Worm (Caenorhabditis elegans) whole organism, early embryonic: ENCODE measurements around the gene dsc-1.

Experiments used
- B0310.2 ChIP-seq: sonication (generic microtip); optimal IDR thresholded peaks from 2 replicates; lab custom pipeline; 2016; ENCODE audit warnings: mild to moderate bottlenecking, missing genetic modification characterization, missing compliant biosample characterization
- F13C5.2 ChIP-seq: sonication (generic microtip); optimal IDR thresholded peaks from 2 replicates; lab custom pipeline; 2017; ENCODE audit warnings: mild to moderate bottlenecking, missing genetic modification characterization, inconsistent platforms, missing compliant biosample characterization
- aly-1 ChIP-seq: sonication (generic microtip); optimal IDR thresholded peaks from 2 replicates; lab custom pipeline; 2016; ENCODE audit warnings: missing genetic modification characterization, missing compliant biosample characterization
- ama-1 ChIP-seq: fragments of 150-350 bp; optimal IDR thresholded peaks from 2 replicates; lab custom pipeline; 2014
- ceh-13 ChIP-seq: fragments of 200-800 bp; sonication (Bioruptor generic); optimal IDR thresholded peaks from 2 replicates; lab custom pipeline; 2018; ENCODE audit warnings: mild to moderate bottlenecking, missing genetic modification characterization, missing compliant biosample characterization
- ceh-36 ChIP-seq: sonication (generic microtip); optimal IDR thresholded peaks from 2 replicates; lab custom pipeline; 2016; ENCODE audit warnings: missing genetic modification characterization, inconsistent platforms, missing compliant biosample characterization
- ets-7 ChIP-seq: sonication (generic microtip); optimal IDR thresholded peaks from 2 replicates; lab custom pipeline; 2016; ENCODE audit warnings: missing genotype, missing genetic modification characterization, missing compliant biosample characterization
- flt-1 ChIP-seq: fragments of 200-800 bp; sonication (Bioruptor generic); IDR thresholded peaks from 2 replicates; pipeline ENCODE4 v1.3.6; 2022; ENCODE audit warnings: missing genetic modification characterization, missing compliant biosample characterization
- hmbx-1 ChIP-seq: sonication (generic microtip); optimal IDR thresholded peaks from 2 replicates; lab custom pipeline; 2016; ENCODE audit warnings: mild to moderate bottlenecking, missing genetic modification characterization, missing compliant biosample characterization
- hmg-4 ChIP-seq: fragments of 200-800 bp; sonication (Bioruptor generic); optimal IDR thresholded peaks from 2 replicates; lab custom pipeline; 2018; ENCODE audit warnings: mild to moderate bottlenecking, missing genetic modification characterization, missing compliant biosample characterization
- hnd-1 ChIP-seq: sonication (generic microtip); optimal IDR thresholded peaks from 2 replicates; lab custom pipeline; 2016; ENCODE audit warnings: missing genetic modification characterization, missing compliant biosample characterization
- pes-1 ChIP-seq: fragments of 200-800 bp; sonication (Bioruptor generic); IDR thresholded peaks from 2 replicates; pipeline ENCODE4 v1.3.6; 2022; ENCODE audit warnings: missing genetic modification reagents, missing genetic modification characterization, missing compliant biosample characterization
- scrt-1 ChIP-seq: fragments of 200-800 bp; sonication (Bioruptor generic); IDR thresholded peaks from 2 replicates; pipeline ENCODE4 v1.3.6; 2022; ENCODE audit warnings: missing genetic modification characterization, missing compliant biosample characterization
- sea-1 ChIP-seq: fragments of 200-800 bp; sonication (Bioruptor generic); conservative IDR thresholded peaks from 2 replicates; pipeline ENCODE4 v1.3.6; 2022; ENCODE audit warnings: missing genetic modification characterization, missing compliant biosample characterization
- tbx-11 ChIP-seq: fragments of 200-800 bp; sonication (Bioruptor generic); IDR thresholded peaks from 2 replicates; pipeline ENCODE4 v1.3.6; 2022; ENCODE audit warnings: missing genetic modification characterization, missing compliant biosample characterization
- tbx-37 ChIP-seq: fragments of 200-800 bp; sonication (Bioruptor generic); conservative IDR thresholded peaks from 2 replicates; pipeline ENCODE4 v1.3.6; 2022; ENCODE audit warnings: missing genetic modification reagents, missing genetic modification characterization, missing compliant biosample characterization
- tra-4 ChIP-seq: sonication (generic microtip); optimal IDR thresholded peaks from 2 replicates; lab custom pipeline; 2017; ENCODE audit warnings: missing genetic modification characterization, missing compliant biosample characterization

The dsc-1 gene

ce11 chrX:15034787-15035186 lies at the start of gene dsc-1:
TSS of gene dsc-1 (minus strand) at chrX:15034832.
- TF ChIP-seq ceh-36 (tag; lab: Kevin White, UChicago) (peak; percentile 75), B0310.2 (tag; lab: Kevin White, UChicago) (no peak), aly-1 (no peak), scrt-1 (GFP tag; lab: Robert Waterston, UW) (no peak), tbx-37 (GFP tag; lab: Robert Waterston, UW) (no peak)

- no peak for TF ChIP-seq sea-1 (GFP tag; lab: Robert Waterston, UW)
- TF ChIP-seq tbx-11 (GFP tag; lab: Robert Waterston, UW): no peak
- no peak for TF ChIP-seq F13C5.2 (tag; lab: Kevin White, UChicago)
- no peak for TF ChIP-seq ets-7 (tag; lab: Kevin White, UChicago)
- no peak for TF ChIP-seq ama-1 (lab: Kevin White, UChicago)
- TF ChIP-seq flt-1 (GFP tag; lab: Robert Waterston, UW): no peak
- no peak for TF ChIP-seq tra-4 (tag; lab: Kevin White, UChicago)
- TF ChIP-seq tbx-37 (GFP tag; lab: Robert Waterston, UW): no peak
- no peak for TF ChIP-seq hmg-4 (GFP tag; lab: Kevin White, UChicago)
- no peak for TF ChIP-seq ceh-13 (GFP tag; lab: Kevin White, UChicago)
- TF ChIP-seq hmbx-1: no peak
- TF ChIP-seq ceh-36 (tag; lab: Kevin White, UChicago): no peak
- no peak for TF ChIP-seq hnd-1 (tag; lab: Kevin White, UChicago)
- TF ChIP-seq aly-1: no peak
- TF ChIP-seq scrt-1 (GFP tag; lab: Robert Waterston, UW): no peak
- TF ChIP-seq pes-1 (GFP tag; lab: Robert Waterston, UW): no peak
- no peak for TF ChIP-seq B0310.2 (tag; lab: Kevin White, UChicago)
Measured at ce11 chrX:15084395-15084794, 49.8 kb upstream of the dsc-1 start, which contains the start of gene F09B12.5. TSS of gene F09B12.5 (plus strand) at chrX:15084695.

- TF ChIP-seq tbx-37 (GFP tag; lab: Robert Waterston, UW): 0 out of 2 replicates have a peak, but pooled peaks have one; percentile 13
- TF ChIP-seq aly-1: no peak
Measured at ce11 chrX:15083795-15084194, 49.2 kb upstream of the dsc-1 start, which contains the start of gene H40L08.1. TSS of gene H40L08.1 (minus strand) at chrX:15084086.

ce11 chrX:15081486-15081885 lies 46.9 kb upstream of the dsc-1 start:
- no peak for TF ChIP-seq ama-1 (lab: Kevin White, UChicago)
- no peak for TF ChIP-seq aly-1
- TF ChIP-seq B0310.2 (tag; lab: Kevin White, UChicago): no peak
- TF ChIP-seq flt-1 (GFP tag; lab: Robert Waterston, UW): no peak
- TF ChIP-seq tra-4 (tag; lab: Kevin White, UChicago): no peak
- TF ChIP-seq pes-1 (GFP tag; lab: Robert Waterston, UW): no peak
- TF ChIP-seq sea-1 (GFP tag; lab: Robert Waterston, UW): no peak
- no peak for TF ChIP-seq tbx-37 (GFP tag; lab: Robert Waterston, UW)
- no peak for TF ChIP-seq tbx-11 (GFP tag; lab: Robert Waterston, UW)
- no peak for TF ChIP-seq F13C5.2 (tag; lab: Kevin White, UChicago)
- TF ChIP-seq ets-7 (tag; lab: Kevin White, UChicago): no peak
- TF ChIP-seq hnd-1 (tag; lab: Kevin White, UChicago): no peak
- TF ChIP-seq ceh-36 (tag; lab: Kevin White, UChicago): no peak
- no peak for TF ChIP-seq hmg-4 (GFP tag; lab: Kevin White, UChicago)
- TF ChIP-seq ceh-13 (GFP tag; lab: Kevin White, UChicago): no peak
- TF ChIP-seq scrt-1 (GFP tag; lab: Robert Waterston, UW): no peak

ce11 chrX:15079406-15079805 lies 44.8 kb upstream of the dsc-1 start:
- TF ChIP-seq tra-4 (tag; lab: Kevin White, UChicago) (no peak), hmg-4 (GFP tag; lab: Kevin White, UChicago) (no peak), scrt-1 (GFP tag; lab: Robert Waterston, UW) (no peak), hnd-1 (tag; lab: Kevin White, UChicago) (no peak), sea-1 (GFP tag; lab: Robert Waterston, UW) (no peak), tbx-37 (GFP tag; lab: Robert Waterston, UW) (no peak), F13C5.2 (tag; lab: Kevin White, UChicago) (no peak), flt-1 (GFP tag; lab: Robert Waterston, UW) (no peak), hmbx-1 (no peak), B0310.2 (tag; lab: Kevin White, UChicago) (no peak), pes-1 (GFP tag; lab: Robert Waterston, UW) (no peak), ceh-36 (tag; lab: Kevin White, UChicago) (no peak), ceh-13 (GFP tag; lab: Kevin White, UChicago) (no peak), aly-1 (no peak), tbx-11 (GFP tag; lab: Robert Waterston, UW) (no peak), ama-1 (lab: Kevin White, UChicago) (no peak), ets-7 (tag; lab: Kevin White, UChicago) (no peak)

ce11 chrX:15078276-15078675 lies 43.6 kb upstream of the dsc-1 start:
- TF ChIP-seq ceh-36 (tag; lab: Kevin White, UChicago) (no peak), scrt-1 (GFP tag; lab: Robert Waterston, UW) (no peak), tra-4 (tag; lab: Kevin White, UChicago) (no peak), tbx-37 (GFP tag; lab: Robert Waterston, UW) (no peak), ceh-13 (GFP tag; lab: Kevin White, UChicago) (no peak), hnd-1 (tag; lab: Kevin White, UChicago) (no peak), hmbx-1 (no peak), flt-1 (GFP tag; lab: Robert Waterston, UW) (no peak), pes-1 (GFP tag; lab: Robert Waterston, UW) (no peak), tbx-11 (GFP tag; lab: Robert Waterston, UW) (no peak), B0310.2 (tag; lab: Kevin White, UChicago) (no peak)

- TF ChIP-seq ets-7 (tag; lab: Kevin White, UChicago): no peak
- no peak for TF ChIP-seq tra-4 (tag; lab: Kevin White, UChicago)
- no peak for TF ChIP-seq flt-1 (GFP tag; lab: Robert Waterston, UW)
- TF ChIP-seq hmg-4 (GFP tag; lab: Kevin White, UChicago): no peak
- TF ChIP-seq ceh-13 (GFP tag; lab: Kevin White, UChicago): no peak
- no peak for TF ChIP-seq ceh-36 (tag; lab: Kevin White, UChicago)
- TF ChIP-seq hnd-1 (tag; lab: Kevin White, UChicago): no peak
- no peak for TF ChIP-seq aly-1
- no peak for TF ChIP-seq hmbx-1
- TF ChIP-seq B0310.2 (tag; lab: Kevin White, UChicago): no peak
- TF ChIP-seq scrt-1 (GFP tag; lab: Robert Waterston, UW): no peak
- TF ChIP-seq tbx-37 (GFP tag; lab: Robert Waterston, UW): no peak
- TF ChIP-seq sea-1 (GFP tag; lab: Robert Waterston, UW): no peak
- TF ChIP-seq F13C5.2 (tag; lab: Kevin White, UChicago): no peak
- no peak for TF ChIP-seq ama-1 (lab: Kevin White, UChicago)
- TF ChIP-seq tbx-11 (GFP tag; lab: Robert Waterston, UW): no peak
- TF ChIP-seq pes-1 (GFP tag; lab: Robert Waterston, UW): no peak
Measured at ce11 chrX:15077597-15078261, 43.1 kb upstream of the dsc-1 start, which contains the start of the genes H40L08.8, H40L08.2 and H40L08.7. TSS of gene H40L08.8 (minus strand) at chrX:15077633. TSS of gene H40L08.2 (minus strand) at chrX:15077744. TSS of gene H40L08.7 (minus strand) at chrX:15077744.
